Worm (Caenorhabditis elegans) whole organism, L4 larva: Measurements from ENCODE around the gene prp-21.

Experiments used
- R02D3.7 ChIP-seq: fragments of 150-350 bp; sonication (generic microtip); optimal IDR thresholded peaks from 3 replicates; lab custom pipeline; 2014; ENCODE audit warnings: missing biosample characterization, missing genetic modification characterization
- aly-2 ChIP-seq: sonication (generic microtip); optimal IDR thresholded peaks from 2 replicates; lab custom pipeline; 2018; ENCODE audit warnings: missing biosample characterization, missing genetic modification characterization
- ama-1 ChIP-seq: fragments of 150-350 bp; optimal IDR thresholded peaks from 2 replicates; lab custom pipeline; 2014; ENCODE audit warnings: inconsistent platforms, mixed read lengths
- ctbp-1 ChIP-seq: fragments of 200-800 bp; sonication (Bioruptor generic); IDR thresholded peaks from 2 replicates; pipeline ENCODE4 v1.3.6; 2022; ENCODE audit warnings: missing genetic modification reagents, missing genetic modification characterization, missing compliant biosample characterization
- hmg-1.1 ChIP-seq: fragments of 200-800 bp; sonication (Bioruptor generic); IDR thresholded peaks from 2 replicates; pipeline ENCODE4 v1.3.6; 2022; ENCODE audit warnings: missing genetic modification reagents, missing genetic modification characterization, missing compliant biosample characterization
- nhr-25 ChIP-seq: sonication (generic microtip); optimal IDR thresholded peaks from 2 replicates; lab custom pipeline; 2017; ENCODE audit warnings: missing genetic modification characterization, mild to moderate bottlenecking, missing compliant biosample characterization, antibody characterized with exemption, moderate library complexity, borderline replicate concordance; ENCODE audit not compliant: insufficient read depth
- nhr-28 ChIP-seq: fragments of 150-350 bp; optimal IDR thresholded peaks from 2 replicates; lab custom pipeline; 2014; ENCODE audit warnings: missing biosample characterization, missing genetic modification characterization
- nhr-77 ChIP-seq: fragments of 150-350 bp; optimal IDR thresholded peaks from 2 replicates; lab custom pipeline; 2014; ENCODE audit warnings: missing biosample characterization, missing genetic modification characterization
- pqm-1 ChIP-seq: sonication (generic microtip); optimal IDR thresholded peaks from 2 replicates; lab custom pipeline; 2017; ENCODE audit warnings: missing biosample characterization, missing genetic modification characterization
- zag-1 ChIP-seq: fragments of 150-350 bp; optimal IDR thresholded peaks from 2 replicates; lab custom pipeline; 2014; ENCODE audit warnings: missing biosample characterization, missing genetic modification characterization

DNA sequence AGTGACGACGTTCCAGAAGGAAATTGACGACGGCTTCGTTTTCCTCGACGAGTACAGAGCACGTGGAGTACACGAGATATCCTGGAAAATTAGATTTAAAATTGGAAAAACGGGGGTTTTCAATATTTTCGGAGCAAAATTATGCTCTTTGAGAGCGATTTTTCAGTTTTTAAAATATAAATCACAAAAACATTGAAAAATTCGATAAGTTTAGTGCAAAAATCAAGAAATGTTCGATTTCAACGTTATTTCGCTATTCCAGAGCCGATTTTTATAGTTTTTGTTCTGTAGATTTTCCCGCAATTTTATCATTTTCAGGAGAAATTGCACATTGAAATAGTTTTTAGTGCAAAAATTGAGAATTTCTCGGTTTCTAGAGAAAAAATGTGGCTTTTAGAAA lies 11.5 kb upstream of the prp-21 start, which contains the start of gene W07E6.5:
- no peak for TF ChIP-seq pqm-1 (tag; lab: Kevin White, UChicago)
- no peak for TF ChIP-seq ama-1 (lab: Kevin White, UChicago)
- TF ChIP-seq hmg-1.1 (GFP tag; lab: Robert Waterston, UW), result no peak
- no peak for TF ChIP-seq zag-1 (tag; lab: Kevin White, UChicago)
- no peak for TF ChIP-seq aly-2 (tag; lab: Kevin White, UChicago)
- no peak for TF ChIP-seq nhr-77
- TF ChIP-seq nhr-25, result no peak
- TF ChIP-seq nhr-28 (tag; lab: Kevin White, UChicago), result no peak
- TF ChIP-seq R02D3.7, result no peak
- TF ChIP-seq ctbp-1, result no peak
